Fruit fly (Drosophila melanogaster) whole organism, embryonic: ENCODE data around the gene Adgf-C.

ENCODE experiments used
- CG15514 ChIP-seq: fragments of 200-800 bp; sonication (Bioruptor generic); optimal IDR thresholded peaks from 3 replicates; lab custom pipeline; 2017; ENCODE audit warnings: missing biosample characterization, missing genetic modification characterization, mild to moderate bottlenecking, moderate library complexity, missing genetic modification reagents
- CG1603 ChIP-seq: fragments of 200-800 bp; sonication (Bioruptor generic); optimal IDR thresholded peaks from 2 replicates; lab custom pipeline; 2019; ENCODE audit warnings: missing biosample characterization, mild to moderate bottlenecking, missing genetic modification characterization, moderate library complexity
- Fer1 ChIP-seq: fragments of 200-800 bp; sonication (Bioruptor generic); optimal IDR thresholded peaks from 2 replicates; lab custom pipeline; 2017; ENCODE audit warnings: missing biosample characterization, mild to moderate bottlenecking, missing genetic modification characterization
- bowl ChIP-seq: fragments of 200-800 bp; sonication (Bioruptor generic); IDR thresholded peaks from 2 replicates; pipeline ENCODE4 v1.3.6; 2022; ENCODE audit warnings: missing biosample characterization, missing genetic modification characterization
- ttk ChIP-seq: fragments of 200-800 bp; sonication (Bioruptor generic); IDR thresholded peaks from 2 replicates; pipeline ENCODE4 v2.1.2; 2022; ENCODE audit warnings: missing biosample characterization, missing genetic modification characterization

DNA sequence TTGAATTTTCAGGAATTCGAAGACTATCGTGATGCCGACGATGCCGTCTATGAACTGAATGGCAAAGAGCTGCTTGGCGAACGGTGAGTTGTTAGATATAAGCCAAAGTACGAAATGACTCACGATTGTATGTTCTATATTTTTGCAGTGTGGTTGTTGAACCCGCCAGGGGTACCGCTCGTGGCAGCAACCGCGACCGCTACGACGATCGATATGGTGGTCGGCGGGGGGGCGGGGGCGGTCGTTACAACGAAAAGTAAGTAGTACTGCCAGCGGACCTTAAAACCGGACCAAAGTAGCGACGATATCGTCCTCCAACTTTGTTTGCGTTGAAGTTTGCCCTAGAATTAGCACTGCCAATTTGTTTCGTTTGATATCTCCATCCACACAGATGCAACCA, 44.4 kb upstream of the Adgf-C start:
- TF ChIP-seq bowl (GFP tag; lab: Robert Waterston, UW) (no peak), Fer1 (GFP tag; lab: Kevin White, UChicago) (no peak), CG15514 (GFP tag; lab: Kevin White, UChicago) (no peak), CG1603 (tag; lab: Kevin White, UChicago) (no peak), ttk (GFP tag; lab: Robert Waterston, UW) (no peak)
